Fruit fly (Drosophila melanogaster) S2 (cell line): ENCODE measurements around the gene CG15465.

ENCODE experiments used
- CG8478 ChIP-seq: fragments of >200 bp; optimal IDR thresholded peaks from 2 replicates; lab custom pipeline; 2018
- CTCF ChIP-seq, 2 experiments: fragments of >200 bp; optimal IDR thresholded peaks; 2 replicates each; lab custom pipeline; 2018

dm6 chrX:5083647-5084096 is 1.9 kb upstream of the CG15465 start:
- no peak for TF ChIP-seq CTCF (optimal IDR thresholded peaks at IDR 0.05; lab: Kevin White, UChicago)
- TF ChIP-seq CG8478 (lab: Kevin White, UChicago), result no peak
